Worm (Caenorhabditis elegans) whole organism, L1 larva: ENCODE data around the gene hlh-1.
A peak's percentile ranks its signal among the peaks of the same experiment; 100 is the strongest.

Source experiments
- C16A3.4 ChIP-seq: fragments of 150-350 bp; optimal IDR thresholded peaks from 2 replicates; lab custom pipeline; 2014; ENCODE audit warnings: missing biosample characterization, missing genetic modification characterization
- C34B4.2 ChIP-seq: sonication (generic microtip); optimal IDR thresholded peaks from 2 replicates; lab custom pipeline; 2017; ENCODE audit warnings: mild to moderate bottlenecking, missing genetic modification characterization, missing compliant biosample characterization
- alr-1 ChIP-seq: fragments of 200-800 bp; sonication (Bioruptor generic); optimal IDR thresholded peaks from 2 replicates; lab custom pipeline; 2018; ENCODE audit warnings: borderline replicate concordance, mild to moderate bottlenecking, missing genetic modification characterization, missing compliant biosample characterization
- aly-2 ChIP-seq: fragments of 150-350 bp; optimal IDR thresholded peaks from 2 replicates; lab custom pipeline; 2014; ENCODE audit warnings: missing biosample characterization, missing genetic modification characterization
- blmp-1 ChIP-seq: fragments of 150-350 bp; optimal IDR thresholded peaks from 2 replicates; lab custom pipeline; 2014; ENCODE audit warnings: missing biosample characterization, missing genetic modification characterization
- ceh-63 ChIP-seq: fragments of 200-800 bp; sonication (Bioruptor generic); optimal IDR thresholded peaks from 2 replicates; lab custom pipeline; 2018; ENCODE audit warnings: mild to moderate bottlenecking, missing genetic modification characterization, missing compliant biosample characterization
- ceh-88 ChIP-seq: fragments of 200-800 bp; sonication (Bioruptor generic); IDR thresholded peaks from 2 replicates; pipeline ENCODE4 v1.3.6; 2022; ENCODE audit warnings: missing genetic modification characterization, missing compliant biosample characterization
- ceh-90 ChIP-seq: sonication (generic microtip); optimal IDR thresholded peaks from 2 replicates; lab custom pipeline; 2016; ENCODE audit warnings: missing genetic modification characterization, missing compliant biosample characterization
- ces-1 ChIP-seq: fragments of 150-350 bp; optimal IDR thresholded peaks from 2 replicates; lab custom pipeline; 2014; ENCODE audit warnings: missing biosample characterization, missing genetic modification reagents, missing genetic modification characterization
- dpl-1 ChIP-seq, 3 experiments: fragments of 150-350 bp in 2 of 3; sonication (generic microtip) in 1 of 3; optimal IDR thresholded peaks; 2 replicates each; lab custom pipeline; 2014 to 2017; ENCODE audit warnings: missing biosample characterization in 3 of 3, missing genetic modification characterization in 3 of 3, missing genetic modification reagents in 3 of 3
- dsc-1 ChIP-seq: sonication (generic microtip); optimal IDR thresholded peaks from 2 replicates; lab custom pipeline; 2016; ENCODE audit warnings: mild to moderate bottlenecking, missing genetic modification characterization, missing compliant biosample characterization
- egl-13 ChIP-seq: sonication (generic microtip); optimal IDR thresholded peaks from 2 replicates; lab custom pipeline; 2016; ENCODE audit warnings: missing genotype, missing genetic modification reagents, missing genetic modification characterization, missing compliant biosample characterization
- elt-2 ChIP-seq: sonication (generic microtip); optimal IDR thresholded peaks from 2 replicates; lab custom pipeline; 2016; ENCODE audit warnings: missing genetic modification characterization, mild to moderate bottlenecking, inconsistent platforms, missing compliant biosample characterization, missing genetic modification reagents
- fkh-10 ChIP-seq: sonication (generic microtip); optimal IDR thresholded peaks from 2 replicates; lab custom pipeline; 2017; ENCODE audit warnings: missing biosample characterization, missing genetic modification reagents, missing genetic modification characterization
- grh-1 ChIP-seq: fragments of 200-800 bp; sonication (Bioruptor generic); IDR thresholded peaks from 2 replicates; pipeline ENCODE4 v1.3.6; 2022; ENCODE audit warnings: missing genetic modification reagents, missing genetic modification characterization, missing compliant biosample characterization
- jun-1 ChIP-seq: fragments of 150-350 bp; optimal IDR thresholded peaks from 2 replicates; lab custom pipeline; 2014; ENCODE audit warnings: missing biosample characterization, missing genetic modification reagents, missing genetic modification characterization
- lin-39 ChIP-seq: fragments of 150-350 bp; optimal IDR thresholded peaks from 2 replicates; lab custom pipeline; 2014; ENCODE audit warnings: missing biosample characterization, missing genetic modification reagents, missing genetic modification characterization
- lir-3 ChIP-seq: sonication (generic microtip); optimal IDR thresholded peaks from 2 replicates; lab custom pipeline; 2016; ENCODE audit warnings: mild to moderate bottlenecking, missing genetic modification characterization, moderate library complexity, missing compliant biosample characterization; ENCODE audit not compliant: poor library complexity
- lsy-2 ChIP-seq, 2 experiments: fragments of 150-350 bp; optimal IDR thresholded peaks; 2 replicates each; lab custom pipeline; 2014; ENCODE audit warnings: missing biosample characterization in 2 of 2, missing genetic modification characterization in 2 of 2
- mdl-1 ChIP-seq, 2 experiments: fragments of 150-350 bp; optimal IDR thresholded peaks; 2 replicates each; lab custom pipeline; 2014 to 2017; ENCODE audit warnings: missing biosample characterization in 2 of 2, missing genetic modification characterization in 2 of 2, inconsistent platforms in 1 of 2
- mef-2 ChIP-seq: fragments of 150-350 bp; optimal IDR thresholded peaks from 2 replicates; lab custom pipeline; 2014; ENCODE audit warnings: missing biosample characterization, missing genetic modification characterization
- nhr-12 ChIP-seq: sonication (generic microtip); optimal IDR thresholded peaks from 2 replicates; lab custom pipeline; 2017; ENCODE audit warnings: missing biosample characterization, missing genetic modification characterization
- nhr-20 ChIP-seq: sonication (generic microtip); optimal IDR thresholded peaks from 2 replicates; lab custom pipeline; 2016; ENCODE audit warnings: mild to moderate bottlenecking, missing genetic modification characterization, missing compliant biosample characterization
- nhr-237 ChIP-seq: fragments of 150-350 bp; optimal IDR thresholded peaks from 2 replicates; lab custom pipeline; 2014; ENCODE audit warnings: missing biosample characterization, missing genetic modification characterization
- nhr-47 ChIP-seq: sonication (generic microtip); optimal IDR thresholded peaks from 2 replicates; lab custom pipeline; 2016; ENCODE audit warnings: mild to moderate bottlenecking, missing genetic modification characterization, moderate library complexity, missing compliant biosample characterization
- nhr-71 ChIP-seq: sonication (generic microtip); optimal IDR thresholded peaks from 2 replicates; lab custom pipeline; 2016; ENCODE audit warnings: mild to moderate bottlenecking, missing genetic modification characterization, moderate library complexity, missing compliant biosample characterization
- nhr-77 ChIP-seq: fragments of 150-350 bp; optimal IDR thresholded peaks from 2 replicates; lab custom pipeline; 2014; ENCODE audit warnings: missing biosample characterization, missing genetic modification characterization
- nhr-85 ChIP-seq: sonication (generic microtip); peaks from one replicate; lab custom pipeline; 2016; ENCODE audit warnings: missing genetic modification characterization, inconsistent platforms, missing compliant biosample characterization
- nhr-90 ChIP-seq: sonication (generic microtip); optimal IDR thresholded peaks from 2 replicates; lab custom pipeline; 2016; ENCODE audit warnings: mild to moderate bottlenecking, missing genetic modification characterization, missing compliant biosample characterization; ENCODE audit not compliant: poor library complexity
- pqm-1 ChIP-seq: sonication (generic microtip); optimal IDR thresholded peaks from 3 replicates; lab custom pipeline; 2017; ENCODE audit warnings: missing biosample characterization, missing genetic modification characterization
- skn-1 ChIP-seq: fragments of 150-350 bp; optimal IDR thresholded peaks from 2 replicates; lab custom pipeline; 2014; ENCODE audit warnings: missing biosample characterization, missing genetic modification characterization
- snpc-4 ChIP-seq: fragments of 150-350 bp; optimal IDR thresholded peaks from 2 replicates; lab custom pipeline; 2014; ENCODE audit warnings: missing biosample characterization, missing genetic modification characterization
- snu-23 ChIP-seq: sonication (generic microtip); optimal IDR thresholded peaks from 2 replicates; lab custom pipeline; 2016; ENCODE audit warnings: missing genetic modification characterization, missing compliant biosample characterization
- sox-4 ChIP-seq: sonication (generic microtip); optimal IDR thresholded peaks from 2 replicates; lab custom pipeline; 2016; ENCODE audit warnings: missing genetic modification characterization, missing compliant biosample characterization
- sptf-1 ChIP-seq: fragments of 150-350 bp; optimal IDR thresholded peaks from 2 replicates; lab custom pipeline; 2014; ENCODE audit warnings: missing biosample characterization, missing genetic modification characterization
- tbx-2 ChIP-seq: sonication (generic microtip); optimal IDR thresholded peaks from 2 replicates; lab custom pipeline; 2016; ENCODE audit warnings: missing genetic modification characterization, missing compliant biosample characterization
- tlp-1 ChIP-seq: fragments of 150-350 bp; optimal IDR thresholded peaks from 2 replicates; lab custom pipeline; 2014; ENCODE audit warnings: missing biosample characterization, missing genetic modification characterization
- unc-130 ChIP-seq: fragments of 150-350 bp; optimal IDR thresholded peaks from 2 replicates; lab custom pipeline; 2017; ENCODE audit warnings: missing biosample characterization, missing genetic modification characterization, inconsistent platforms
- unc-62 ChIP-seq: fragments of 150-350 bp; optimal IDR thresholded peaks from 2 replicates; lab custom pipeline; 2014; ENCODE audit warnings: missing biosample characterization, missing genetic modification reagents, missing genetic modification characterization
- unc-86 ChIP-seq: sonication (generic microtip); optimal IDR thresholded peaks from 2 replicates; lab custom pipeline; 2016; ENCODE audit warnings: missing genetic modification characterization, missing compliant biosample characterization
- xbp-1 ChIP-seq: sonication (generic microtip); optimal IDR thresholded peaks from 2 replicates; lab custom pipeline; 2016; ENCODE audit warnings: missing genetic modification characterization, missing compliant biosample characterization
- zip-4 ChIP-seq: fragments of 200-800 bp; sonication (Bioruptor generic); optimal IDR thresholded peaks from 2 replicates; lab custom pipeline; 2018; ENCODE audit warnings: mild to moderate bottlenecking, missing genetic modification characterization, moderate library complexity, missing compliant biosample characterization
- ztf-4 ChIP-seq: fragments of 150-350 bp; optimal IDR thresholded peaks from 2 replicates; lab custom pipeline; 2014; ENCODE audit warnings: missing biosample characterization, missing genetic modification characterization

The hlh-1 gene

DNA sequence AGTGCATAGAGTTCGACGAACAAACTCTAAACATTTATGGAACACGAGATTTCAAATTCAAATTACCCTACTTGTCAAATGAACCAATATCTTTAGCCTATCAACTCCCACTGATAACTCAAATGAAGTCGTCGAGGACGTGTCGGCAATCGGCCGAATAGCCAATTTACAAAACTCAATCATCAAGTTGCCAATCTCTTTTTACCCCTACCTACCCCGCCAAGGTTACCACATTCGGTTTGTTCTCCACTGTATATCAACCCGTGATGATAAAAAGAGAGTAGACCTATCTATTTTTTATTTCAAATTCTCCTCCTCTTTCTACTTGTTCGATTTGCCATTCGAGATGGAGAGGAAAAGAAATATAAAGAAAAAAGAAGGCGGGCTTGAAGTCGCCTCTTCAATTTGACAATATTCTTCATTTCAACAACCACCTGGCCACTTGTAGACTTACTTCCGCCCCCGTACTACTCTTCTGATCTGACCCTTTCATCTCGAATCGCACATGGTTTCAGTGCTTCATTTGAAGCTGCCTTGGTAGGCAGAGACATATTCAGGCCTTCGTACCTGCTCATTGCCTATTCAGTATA, 31.7 kb downstream of the hlh-1 start (continued):
- TF ChIP-seq ceh-63 (no peak), tlp-1 (tag; lab: Kevin White, UChicago) (no peak), C34B4.2 (tag; lab: Kevin White, UChicago) (no peak), dpl-1 (GFP tag; optimal IDR thresholded peaks at IDR 0.05; lab: Kevin White, UChicago) (no peak), nhr-90 (tag; lab: Kevin White, UChicago) (peak; percentile 33), nhr-12 (tag; lab: Kevin White, UChicago) (no peak), tbx-2 (tag; lab: Kevin White, UChicago) (no peak), blmp-1 (peak; percentile 17), lir-3 (no peak), ces-1 (GFP tag; lab: Kevin White, UChicago) (no peak), jun-1 (tag; lab: Kevin White, UChicago) (no peak), nhr-85 (tag; lab: Kevin White, UChicago) (peak; percentile 90), grh-1 (GFP tag; lab: Robert Waterston, UW) (no peak), nhr-77 (tag; lab: Kevin White, UChicago) (no peak), unc-130 (tag; lab: Kevin White, UChicago) (no peak), lin-39 (tag; lab: Kevin White, UChicago) (no peak), fkh-10 (GFP tag; lab: Kevin White, UChicago) (no peak), snpc-4 (no peak), snu-23 (GFP tag; lab: Kevin White, UChicago) (peak; percentile 21), nhr-20 (tag; lab: Kevin White, UChicago) (peak; percentile 47), nhr-47 (tag; lab: Kevin White, UChicago) (no peak), unc-86 (tag; lab: Kevin White, UChicago) (no peak), ceh-88 (no peak), alr-1 (tag; lab: Kevin White, UChicago) (no peak), egl-13 (tag; lab: Kevin White, UChicago) (no peak)

ce11 chrII:4550783-4551182, 32.4 kb downstream of the hlh-1 start, which contains the start of gene K07E1.1:
K07E1.1 (plus strand) TSS chrII:4551083.
- TF ChIP-seq sox-4 (tag; lab: Kevin White, UChicago) (no peak), egl-13 (tag; lab: Kevin White, UChicago) (no peak), dsc-1 (tag; lab: Kevin White, UChicago) (no peak), zip-4 (GFP tag; lab: Kevin White, UChicago) (no peak), alr-1 (tag; lab: Kevin White, UChicago) (no peak)

DNA sequence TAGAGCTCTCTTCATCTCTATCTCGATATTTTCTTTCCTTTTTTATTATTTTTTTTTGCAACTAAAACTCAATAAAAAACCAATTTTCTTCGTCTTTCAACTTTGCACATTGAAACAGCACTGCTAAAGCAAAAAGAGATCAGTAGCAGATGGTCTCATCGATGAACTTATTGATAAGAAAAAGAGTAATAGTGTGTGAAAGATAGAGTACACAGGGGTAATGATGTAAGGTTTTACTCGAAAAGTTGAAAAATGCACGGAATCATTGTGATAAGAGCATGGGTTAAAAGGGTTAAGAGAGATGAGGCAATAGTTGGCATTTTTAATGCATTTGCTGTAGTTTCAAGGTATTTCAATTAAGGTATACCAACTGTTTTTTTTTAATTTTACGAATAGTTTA, 33.7 kb downstream of the hlh-1 start:
- TF ChIP-seq mef-2: no peak
- TF ChIP-seq skn-1: no peak
- no peak for TF ChIP-seq C16A3.4 (tag; lab: Kevin White, UChicago)
- TF ChIP-seq aly-2 (tag; lab: Kevin White, UChicago): no peak
- TF ChIP-seq pqm-1 (tag; lab: Kevin White, UChicago): peak; percentile 30
- TF ChIP-seq ztf-4: no peak
- TF ChIP-seq nhr-237 (tag; lab: Kevin White, UChicago): no peak
- TF ChIP-seq elt-2 (tag; lab: Kevin White, UChicago): peak; percentile 76
- TF ChIP-seq nhr-71 (tag; lab: Kevin White, UChicago): no peak
- TF ChIP-seq lsy-2 (tag; optimal IDR thresholded peaks at IDR 0.05; lab: Kevin White, UChicago): no peak
- no peak for TF ChIP-seq mdl-1 (tag; optimal IDR thresholded peaks at IDR 0.05; lab: Kevin White, UChicago)
- TF ChIP-seq sptf-1: no peak
- no peak for TF ChIP-seq nhr-85 (tag; lab: Kevin White, UChicago)
- peak; percentile 34 for TF ChIP-seq nhr-90 (tag; lab: Kevin White, UChicago)
- TF ChIP-seq xbp-1 (tag; lab: Kevin White, UChicago): no peak
- no peak for TF ChIP-seq ceh-90 (tag; lab: Kevin White, UChicago)
- no peak for TF ChIP-seq unc-62
